Fruit fly (Drosophila melanogaster): Measurements from ENCODE around the gene Ret.

Ret gene

dm6 chr2L:21141714-21142500 lies 56.7 kb downstream of the Ret start, which contains the start of gene Dap160:
Gene Dap160 (minus strand): TSS chr2L:21142347.
- no peak for TF ChIP-seq CTCF (optimal IDR thresholded peaks at IDR 0.05)
- TF ChIP-seq CG8478 (optimal IDR thresholded peaks at IDR 0.05) = no peak

- TF ChIP-seq CG8478 (optimal IDR thresholded peaks at IDR 0.05) = no peak
- TF ChIP-seq CTCF (optimal IDR thresholded peaks at IDR 0.05) = no peak
Observed at dm6 chr2L:21135764-21136163, 62.8 kb downstream of the Ret start.

Data from S2 (cell line).